Worm (Caenorhabditis elegans) whole organism, L3 larva: Measurements from ENCODE around the gene dsl-3.

Experiments used
- ceh-28 ChIP-seq: fragments of 150-350 bp; optimal IDR thresholded peaks from 2 replicates; lab custom pipeline; 2014; ENCODE audit warnings: missing biosample characterization, missing genetic modification reagents, missing genetic modification characterization
- ceh-82 ChIP-seq: fragments of 150-350 bp; optimal IDR thresholded peaks from 2 replicates; lab custom pipeline; 2014; ENCODE audit warnings: missing biosample characterization, missing genetic modification characterization
- egl-27 ChIP-seq: sonication (generic microtip); optimal IDR thresholded peaks from 4 replicates; lab custom pipeline; 2017; ENCODE audit warnings: missing biosample characterization, missing genetic modification reagents, missing genetic modification characterization
- pha-4 ChIP-seq: fragments of 150-350 bp; optimal IDR thresholded peaks from 2 replicates; lab custom pipeline; 2014; ENCODE audit warnings: missing biosample characterization, missing genetic modification reagents, missing genetic modification characterization
- skn-1 ChIP-seq: fragments of 150-350 bp; optimal IDR thresholded peaks from 2 replicates; lab custom pipeline; 2014; ENCODE audit warnings: missing biosample characterization, missing genetic modification characterization
- tbx-2 ChIP-seq: sonication (generic microtip); optimal IDR thresholded peaks from 2 replicates; lab custom pipeline; 2016; ENCODE audit warnings: mild to moderate bottlenecking, missing genetic modification characterization, missing compliant biosample characterization
- unc-62 ChIP-seq: fragments of 150-350 bp; sonication (generic microtip); optimal IDR thresholded peaks from 4 replicates; lab custom pipeline; 2014; ENCODE audit warnings: missing biosample characterization, missing genetic modification reagents, missing genetic modification characterization

DNA sequence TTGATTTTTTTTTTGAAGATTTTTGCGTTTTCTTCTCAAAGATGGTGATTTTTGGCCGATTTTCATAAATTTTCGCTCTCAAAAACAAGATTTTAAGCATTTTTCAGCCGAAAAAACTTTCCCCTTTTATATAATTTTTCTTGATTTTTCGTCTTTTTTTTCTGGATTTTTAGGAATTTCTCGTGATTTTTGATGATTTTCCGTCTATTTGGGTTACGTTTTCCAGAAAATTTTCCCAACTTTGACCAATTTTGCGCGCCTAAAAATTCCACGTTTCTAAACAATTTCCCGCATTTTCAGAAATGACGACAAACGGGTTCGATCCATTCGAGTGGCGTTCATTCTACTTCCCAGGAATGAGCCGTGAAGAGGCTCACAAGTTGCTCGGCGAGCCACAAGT lies 13.1 kb upstream of the dsl-3 start, which contains the start of gene ced-2:
- TF ChIP-seq unc-62 (GFP tag; lab: Kevin White, UChicago), result no peak
- no peak for TF ChIP-seq pha-4 (tag; lab: Kevin White, UChicago)
- no peak for TF ChIP-seq skn-1 (tag; lab: Kevin White, UChicago)
- TF ChIP-seq ceh-82 (tag; lab: Kevin White, UChicago), result no peak
- TF ChIP-seq tbx-2 (tag; lab: Kevin White, UChicago), result no peak
- no peak for TF ChIP-seq egl-27
- no peak for TF ChIP-seq ceh-28 (tag; lab: Kevin White, UChicago)
